Worm (Caenorhabditis elegans): ENCODE results near the gene col-153.

col-153 gene

DNA sequence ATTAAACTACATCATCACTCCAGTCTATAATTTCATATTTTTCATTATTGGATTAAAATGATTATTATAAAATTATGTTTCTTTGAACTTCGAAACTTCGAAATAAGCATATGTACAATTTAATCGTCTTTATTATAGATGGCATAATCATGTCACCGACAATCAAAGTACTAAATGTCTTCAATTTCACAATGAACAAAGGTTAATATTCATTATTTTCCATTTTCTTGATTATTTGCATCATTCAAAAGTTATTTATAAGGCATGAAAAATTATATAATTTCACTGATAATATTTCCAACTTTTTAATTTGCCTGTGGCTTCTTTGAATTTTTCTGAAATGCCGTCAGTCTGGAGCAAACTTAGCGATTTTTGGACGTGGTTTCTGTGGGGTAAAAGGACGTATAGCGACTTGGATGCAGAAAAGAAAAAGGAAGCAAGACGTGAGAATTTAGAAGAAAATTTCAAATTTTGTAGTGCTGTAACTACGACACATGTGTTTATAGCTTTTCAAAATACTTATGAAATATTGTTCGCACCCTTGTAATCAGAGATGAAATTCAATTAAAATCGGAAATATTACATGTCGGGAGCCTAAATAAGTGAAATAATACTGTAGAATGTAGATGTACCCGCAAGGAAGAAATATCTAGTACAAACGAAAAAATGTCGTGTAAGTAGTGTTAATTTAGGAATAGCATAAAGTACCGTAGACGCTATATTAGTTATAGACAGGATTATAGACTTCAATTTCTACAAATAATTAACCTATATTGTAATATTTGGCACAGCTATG is 6.3 kb downstream of the col-153 start, which contains the start of gene F17C11.13:
F17C11.13 (plus strand) TSS at position 243 of the 796 bp plus-strand sequence.
- TF ChIP-seq nhr-80 (tag; optimal IDR thresholded peaks at IDR 0.05) (peak; percentile 29), Y79H2A.3 (GFP tag; conservative IDR thresholded peaks at IDR 0.05) (no peak)

DNA sequence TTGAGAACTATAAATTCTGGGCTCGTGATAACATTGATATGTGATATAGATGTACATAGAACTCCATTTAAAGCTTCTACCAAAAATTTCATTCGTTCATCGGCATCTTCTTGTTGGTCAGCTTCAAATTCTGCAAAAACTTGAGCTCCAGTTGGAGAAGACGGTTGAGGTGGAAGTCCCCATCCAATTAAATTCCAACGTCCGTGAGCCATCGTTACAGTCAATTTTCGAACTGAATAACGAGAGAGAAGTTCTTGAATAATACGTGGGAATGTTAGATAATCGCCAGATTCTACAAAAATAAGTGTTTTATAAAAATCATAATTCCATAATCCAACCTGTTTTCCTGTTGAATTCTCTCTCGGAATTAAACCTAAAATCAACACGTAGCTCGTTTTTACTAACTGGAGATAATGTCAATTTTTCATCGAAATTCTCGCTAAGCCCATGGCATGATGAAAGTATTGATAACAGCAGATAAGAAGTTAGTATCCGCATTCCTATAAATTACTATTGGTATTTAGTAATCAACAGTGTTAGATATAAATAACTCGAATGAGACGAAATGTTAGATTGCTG is 8.8 kb downstream of the col-153 start, which contains the start of gene pigt-1:
pigt-1 (minus strand) TSS at position 500 of the 579 bp plus-strand sequence.
- no peak for TF ChIP-seq madf-8 (GFP tag; conservative IDR thresholded peaks at IDR 0.05)
- no peak for TF ChIP-seq F55B11.4 (tag; optimal IDR thresholded peaks at IDR 0.05; ENCODE audit: borderline replicate concordance, insufficient read depth)
- TF ChIP-seq attf-3 (GFP tag; conservative IDR thresholded peaks at IDR 0.05), result no peak
- TF ChIP-seq zim-3 (tag; optimal IDR thresholded peaks at IDR 0.05), result no peak
- TF ChIP-seq let-607 (tag; optimal IDR thresholded peaks at IDR 0.05), result peak in 1 of 2 experiments; percentile 0
- TF ChIP-seq repo-1 (tag; optimal IDR thresholded peaks at IDR 0.05), result peak; percentile 60
- TF ChIP-seq egl-18 (GFP tag; IDR thresholded peaks at IDR 0.05), result no peak
- no peak for TF ChIP-seq nhr-179 (tag; optimal IDR thresholded peaks at IDR 0.05)
- TF ChIP-seq B0035.1 (tag; optimal IDR thresholded peaks at IDR 0.05), result no peak
- no peak for TF ChIP-seq hmg-20 (GFP tag; IDR thresholded peaks at IDR 0.05)
- TF ChIP-seq lin-54 (GFP tag; optimal IDR thresholded peaks at IDR 0.05), result peak; percentile 29
- no peak for TF ChIP-seq F57A8.1 (GFP tag; optimal IDR thresholded peaks at IDR 0.05)
- TF ChIP-seq atf-7 (tag; optimal IDR thresholded peaks at IDR 0.05), result no peak
- TF ChIP-seq dox-1 (GFP tag; IDR thresholded peaks at IDR 0.05), result no peak
- no peak for TF ChIP-seq Y79H2A.3 (GFP tag; conservative IDR thresholded peaks at IDR 0.05)
- no peak for TF ChIP-seq xnd-1 (tag; optimal IDR thresholded peaks at IDR 0.05)
- TF ChIP-seq sea-2 (GFP tag; IDR thresholded peaks at IDR 0.05), result no peak
- no peak for TF ChIP-seq ccch-3 (GFP tag; optimal IDR thresholded peaks at IDR 0.05)
- no peak for TF ChIP-seq cebp-2 (GFP tag; IDR thresholded peaks at IDR 0.05)
- no peak for TF ChIP-seq ceh-27 (GFP tag; optimal IDR thresholded peaks at IDR 0.05)
- peak; percentile 9 for TF ChIP-seq athp-1 (tag; optimal IDR thresholded peaks at IDR 0.05)
- TF ChIP-seq lsy-27 (tag; optimal IDR thresholded peaks at IDR 0.05; ENCODE audit: borderline replicate concordance, insufficient read depth), result no peak
- TF ChIP-seq him-1 (tag; optimal IDR thresholded peaks at IDR 0.05), result no peak
- no peak for TF ChIP-seq zfh-2 (GFP tag; conservative IDR thresholded peaks at IDR 0.05)
- no peak for TF ChIP-seq F39B2.1 (GFP tag; IDR thresholded peaks at IDR 0.05)
- peak; percentile 15 for TF ChIP-seq unc-130 (GFP tag; optimal IDR thresholded peaks at IDR 0.05)
- TF ChIP-seq C06A6.2 (GFP tag; conservative IDR thresholded peaks at IDR 0.05), result no peak
- TF ChIP-seq somi-1 (GFP tag; optimal IDR thresholded peaks at IDR 0.05), result no peak
- TF ChIP-seq ztf-28 (GFP tag; IDR thresholded peaks at IDR 0.05), result no peak
- TF ChIP-seq hmg-1.2 (GFP tag; IDR thresholded peaks at IDR 0.05), result 0 out of 2 replicates have a peak, but pooled peaks have one; percentile 10
- TF ChIP-seq bed-2 (GFP tag; IDR thresholded peaks at IDR 0.05), result no peak
- TF ChIP-seq B0336.3 (GFP tag; IDR thresholded peaks at IDR 0.05), result peak; percentile 66; the same call in 1 of the 2 replicates
- TF ChIP-seq ceh-58 (GFP tag; IDR thresholded peaks at IDR 0.05), result no peak
- no peak for TF ChIP-seq cebp-1 (GFP tag; IDR thresholded peaks at IDR 0.05)
- TF ChIP-seq cebp-1 (tag; optimal IDR thresholded peaks at IDR 0.05), result peak; percentile 30
- TF ChIP-seq hlh-12 (tag; optimal IDR thresholded peaks at IDR 0.05), result no peak
- no peak for TF ChIP-seq aptf-3 (GFP tag; IDR thresholded peaks at IDR 0.05)
- no peak for TF ChIP-seq snpc-1.3 (tag; optimal IDR thresholded peaks at IDR 0.05; ENCODE audit: insufficient read depth)
- TF ChIP-seq sdz-38 (tag; optimal IDR thresholded peaks at IDR 0.05), result no peak
- no peak for TF ChIP-seq lin-26 (GFP tag; IDR thresholded peaks at IDR 0.05)
- TF ChIP-seq tbx-9 (tag; optimal IDR thresholded peaks at IDR 0.05; ENCODE audit: borderline replicate concordance), result no peak
- no peak for TF ChIP-seq hrde-1 (tag; optimal IDR thresholded peaks at IDR 0.05; ENCODE audit: borderline replicate concordance)
- no peak for TF ChIP-seq lag-1 (GFP tag; IDR thresholded peaks at IDR 0.05)
- TF ChIP-seq ceh-40 (GFP tag; IDR thresholded peaks at IDR 0.05), result no peak

Data from whole organism, young adult.